Worm (Caenorhabditis elegans): Measurements from ENCODE around the gene T26C5.2.

- TF ChIP-seq flt-1 (GFP tag; IDR thresholded peaks at IDR 0.05) (no peak), cog-1 (tag; optimal IDR thresholded peaks at IDR 0.05) (no peak), ztf-23 (GFP tag; IDR thresholded peaks at IDR 0.05) (no peak), tab-1 (GFP tag; IDR thresholded peaks at IDR 0.05) (no peak), med-1 (GFP tag; optimal IDR thresholded peaks at IDR 0.05; ENCODE audit: insufficient read depth) (no peak), klf-2 (GFP tag; conservative IDR thresholded peaks at IDR 0.05) (no peak), ref-1 (GFP tag; conservative IDR thresholded peaks at IDR 0.05) (no peak)
These were observed 3.9 kb downstream of the T26C5.2 start for ce11 chrII:9236972-9237371.

All from whole organism, midembryonic.